Worm (Caenorhabditis elegans): ENCODE results near the gene C33F10.12.

DNA sequence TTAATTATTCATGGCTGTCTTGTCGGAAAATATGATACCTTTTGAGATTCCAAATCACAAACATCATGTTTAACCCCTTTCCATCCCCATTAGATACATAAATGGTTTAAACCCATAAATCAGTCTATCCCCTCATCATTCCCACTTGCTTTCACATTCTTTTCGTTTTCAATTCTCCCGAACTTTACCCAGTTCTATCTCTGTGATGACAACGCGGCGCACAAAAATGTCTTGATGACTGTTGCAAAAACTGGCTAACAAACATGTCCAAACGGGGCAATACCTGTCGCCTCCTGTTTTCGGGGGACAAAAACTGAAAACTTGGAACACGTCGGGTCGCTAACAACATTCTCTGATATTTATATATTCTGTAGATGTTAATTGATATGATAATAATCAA is 28.5 kb upstream of the C33F10.12 start:
- no peak for TF ChIP-seq atf-7 (tag; optimal IDR thresholded peaks at IDR 0.05)
- TF ChIP-seq dpff-1 (tag; optimal IDR thresholded peaks at IDR 0.05): no peak
- no peak for TF ChIP-seq unc-62 (GFP tag; optimal IDR thresholded peaks at IDR 0.05)
- no peak for TF ChIP-seq hlh-26 (GFP tag; conservative IDR thresholded peaks at IDR 0.05)
- TF ChIP-seq F33H1.4 (GFP tag; IDR thresholded peaks at IDR 0.05): no peak
- no peak for TF ChIP-seq lir-1 (GFP tag; conservative IDR thresholded peaks at IDR 0.05)
- no peak for TF ChIP-seq zim-3 (tag; optimal IDR thresholded peaks at IDR 0.05)
- TF ChIP-seq ztf-6 (GFP tag; IDR thresholded peaks at IDR 0.05): no peak
- TF ChIP-seq ama-1 (optimal IDR thresholded peaks at IDR 0.05): no peak
- no peak for TF ChIP-seq ama-1 (GFP tag; optimal IDR thresholded peaks at IDR 0.05)
- TF ChIP-seq F37B4.10 (GFP tag; IDR thresholded peaks at IDR 0.05): no peak
- TF ChIP-seq Y53G8AR.9 (GFP tag; conservative IDR thresholded peaks at IDR 0.05): no peak
- TF ChIP-seq sptf-2 (GFP tag; optimal IDR thresholded peaks at IDR 0.05): no peak
- no peak for TF ChIP-seq F49E8.2 (tag; optimal IDR thresholded peaks at IDR 0.05; ENCODE audit: insufficient read depth)
